Worm (Caenorhabditis elegans): Measurements from ENCODE around the gene T13C2.3.

ce11 chrII:6810663-6811062, 21.6 kb downstream of the T13C2.3 start, which contains the start of gene snt-1:
- TF ChIP-seq hlh-30 (tag; optimal IDR thresholded peaks at IDR 0.05; ENCODE audit: insufficient read depth) = no peak
- no peak for TF ChIP-seq ceh-6 (GFP tag; optimal IDR thresholded peaks at IDR 0.05)
- no peak for TF ChIP-seq madf-2 (tag; optimal IDR thresholded peaks at IDR 0.05)
